Fruit fly (Drosophila melanogaster): Measurements from ENCODE around the gene Gr77a.

The Gr77a gene

DNA sequence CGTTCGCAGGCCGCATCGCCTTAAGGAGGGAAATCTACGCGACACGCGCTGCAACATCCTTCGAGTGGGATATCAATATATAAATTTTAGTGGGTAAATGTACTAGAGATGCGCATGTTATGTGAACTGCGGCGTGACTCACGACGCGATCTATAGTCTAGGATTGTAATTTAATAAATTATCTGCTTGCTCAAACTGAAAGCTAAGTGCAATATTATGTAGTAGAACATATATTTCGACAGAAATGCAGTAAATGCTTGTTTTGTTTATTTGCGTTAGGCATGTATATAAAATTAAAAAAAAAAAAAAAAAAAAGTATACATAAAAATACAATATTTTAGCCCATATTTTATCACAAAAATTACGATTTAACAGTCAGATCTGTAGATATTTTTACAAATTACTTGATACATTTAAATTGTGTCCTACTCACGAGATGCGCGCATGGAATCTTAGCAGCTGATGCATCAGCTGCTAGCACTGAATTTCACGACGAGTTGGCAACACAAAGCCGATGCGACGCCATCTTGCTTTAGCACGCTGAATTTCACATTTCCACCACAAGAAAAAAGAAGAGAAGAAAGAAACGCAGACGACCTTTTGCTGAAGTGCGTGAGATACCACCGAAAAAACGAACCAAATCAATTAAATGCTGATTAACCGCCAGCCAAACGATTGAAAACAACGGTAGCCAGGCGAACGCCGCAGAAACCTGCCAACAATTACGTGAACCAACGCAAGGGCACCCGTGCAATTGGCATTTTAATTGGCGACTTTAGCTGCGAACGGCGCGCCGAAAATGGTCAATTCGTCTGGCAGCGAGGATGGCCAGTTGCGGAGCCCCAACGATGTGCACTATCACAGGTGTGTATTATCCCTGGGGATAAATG is 32.0 kb upstream of the Gr77a start, which contains the start of the genes CG4042 and Pitslre (continued):
- TF ChIP-seq jigr1 (GFP tag; IDR thresholded peaks at IDR 0.05) (no peak), CG15514 (GFP tag; optimal IDR thresholded peaks at IDR 0.05) (peak; percentile 22), Awh (GFP tag; IDR thresholded peaks at IDR 0.05) (no peak), Dek (tag; optimal IDR thresholded peaks at IDR 0.05) (peak; percentile 36), BtbVII (GFP tag; optimal IDR thresholded peaks at IDR 0.05) (peak; percentile 0), CG13424 (tag; optimal IDR thresholded peaks at IDR 0.05) (peak; percentile 51), psq (GFP tag; optimal IDR thresholded peaks at IDR 0.05) (peak; percentile 5), sisA (GFP tag; IDR thresholded peaks at IDR 0.05) (peak; percentile 29; the same call in 1 of the 2 replicates), Hr39 (optimal IDR thresholded peaks at IDR 0.05) (no peak), Meics (GFP tag; optimal IDR thresholded peaks at IDR 0.05) (peak; percentile 55), unc-4 (GFP tag; IDR thresholded peaks at IDR 0.05; ENCODE audit: partially characterized antibody) (peak; percentile 73), lbe (GFP tag; optimal IDR thresholded peaks at IDR 0.05) (peak; percentile 69), dimm (GFP tag; IDR thresholded peaks at IDR 0.05) (no peak), lola (GFP tag; optimal IDR thresholded peaks at IDR 0.05) (peak in 1 of 3 experiments; percentile 20), row (GFP tag; IDR thresholded peaks at IDR 0.05) (peak; percentile 86), CG34422 (GFP tag; IDR thresholded peaks at IDR 0.05) (no peak), CG30431 (GFP tag; optimal IDR thresholded peaks at IDR 0.05) (no peak), Dip2 (GFP tag; IDR thresholded peaks at IDR 0.05) (no peak), CG4617 (GFP tag; optimal IDR thresholded peaks at IDR 0.05; ENCODE audit: borderline replicate concordance) (peak; percentile 56), CG1792 (GFP tag; optimal IDR thresholded peaks at IDR 0.05) (no peak), trem (tag; optimal IDR thresholded peaks at IDR 0.05) (peak; percentile 97), hbn (GFP tag; IDR thresholded peaks at IDR 0.05; ENCODE audit: partially characterized antibody) (peak; percentile 71), en (GFP tag; optimal IDR thresholded peaks at IDR 0.05) (no peak), CG16813 (GFP tag; IDR thresholded peaks at IDR 0.05; ENCODE audit: partially characterized antibody) (peak; percentile 74; the same call in 2 of the 3 replicates), stwl (tag; optimal IDR thresholded peaks at IDR 0.05) (peak; percentile 6), Antp (GFP tag; optimal IDR thresholded peaks at IDR 0.05) (no peak), disco-r (GFP tag; optimal IDR thresholded peaks at IDR 0.05) (no peak), lilli (GFP tag; optimal IDR thresholded peaks at IDR 0.05) (peak; percentile 57), CG8290 (GFP tag; optimal IDR thresholded peaks at IDR 0.05) (peak; percentile 14), CG8290 (tag; optimal IDR thresholded peaks at IDR 0.05) (peak in 1 of 2 experiments; percentile 28), bab2 (GFP tag; optimal IDR thresholded peaks at IDR 0.05) (no peak), Jarid2 (GFP tag; optimal IDR thresholded peaks at IDR 0.05) (no peak), schlank (tag; optimal IDR thresholded peaks at IDR 0.05) (no peak), CG1647 (GFP tag; optimal IDR thresholded peaks at IDR 0.05) (no peak), CG30403 (GFP tag; optimal IDR thresholded peaks at IDR 0.05) (peak; percentile 76), Ssrp (tag; optimal IDR thresholded peaks at IDR 0.05) (peak; percentile 23), slou (GFP tag; optimal IDR thresholded peaks at IDR 0.05) (peak; percentile 30), slbo (GFP tag; IDR thresholded peaks at IDR 0.05) (peak; percentile 44), pzg (GFP tag; optimal IDR thresholded peaks at IDR 0.05) (peak; percentile 31), mam (GFP tag; optimal IDR thresholded peaks at IDR 0.05) (peak; percentile 53), CG17385 (GFP tag; optimal IDR thresholded peaks at IDR 0.05) (peak; percentile 32), CG12391 (tag; optimal IDR thresholded peaks at IDR 0.05) (peak; percentile 38), odd (GFP tag; optimal IDR thresholded peaks at IDR 0.05) (peak; percentile 13), CG9932 (GFP tag; IDR thresholded peaks at IDR 0.05) (peak; percentile 38; the same call in 1 of the 2 replicates), Bgb (GFP tag; IDR thresholded peaks at IDR 0.05; ENCODE audit: partially characterized antibody) (peak; percentile 33; the same call in 1 of the 2 replicates), CG4730 (GFP tag; IDR thresholded peaks at IDR 0.05) (0 out of 2 replicates have a peak, but pooled peaks have one; percentile 6), CG18262 (tag; optimal IDR thresholded peaks at IDR 0.05) (peak; percentile 28), ATbp (GFP tag; optimal IDR thresholded peaks at IDR 0.05) (no peak)
